Worm (Caenorhabditis elegans): ENCODE results near the gene F09B12.3.

DNA sequence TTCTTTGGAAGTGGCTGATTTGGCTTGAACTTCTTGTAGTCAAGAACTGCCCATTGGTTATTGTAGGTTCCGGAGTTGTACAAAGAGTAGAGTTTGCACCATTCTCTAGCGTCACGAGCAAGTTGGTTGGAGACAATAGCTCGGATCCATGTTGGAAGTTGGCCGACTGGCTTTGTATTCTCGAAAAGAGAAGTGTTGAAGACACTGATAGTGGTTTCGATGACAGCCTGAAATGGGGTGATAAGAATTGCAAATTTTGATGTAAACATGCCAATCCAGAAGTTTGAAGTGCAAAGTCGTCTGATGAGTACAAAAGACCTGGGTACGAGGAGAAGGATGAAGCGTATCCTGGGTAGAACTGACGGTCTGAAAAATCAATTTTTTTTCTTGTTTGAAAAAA lies 1.5 kb downstream of the F09B12.3 start:
- TF ChIP-seq pes-1 (GFP tag; IDR thresholded peaks at IDR 0.05) (no peak), flt-1 (GFP tag; IDR thresholded peaks at IDR 0.05) (no peak), hmg-4 (GFP tag; optimal IDR thresholded peaks at IDR 0.05) (no peak), ama-1 (optimal IDR thresholded peaks at IDR 0.05) (no peak), ceh-36 (tag; optimal IDR thresholded peaks at IDR 0.05) (no peak), tra-4 (tag; optimal IDR thresholded peaks at IDR 0.05) (no peak), hmbx-1 (tag; optimal IDR thresholded peaks at IDR 0.05) (no peak), F13C5.2 (tag; optimal IDR thresholded peaks at IDR 0.05) (no peak)
